Fruit fly (Drosophila melanogaster): Measurements from ENCODE around the gene CG44325.

Gene CG44325

dm6 chrX:9118961-9119633, 40.8 kb upstream of the CG44325 start (continued):
- no peak for TF ChIP-seq CG34224 (GFP tag; IDR thresholded peaks at IDR 0.05; ENCODE audit: partially characterized antibody)
- TF ChIP-seq sug (tag; optimal IDR thresholded peaks at IDR 0.05): peak; percentile 12
- no peak for TF ChIP-seq CG16863 (GFP tag; optimal IDR thresholded peaks at IDR 0.05)
- TF ChIP-seq C15 (GFP tag; IDR thresholded peaks at IDR 0.05): no peak
- TF ChIP-seq CG17829 (tag; optimal IDR thresholded peaks at IDR 0.05): peak; percentile 22
- no peak for TF ChIP-seq ftz-f1 (GFP tag; optimal IDR thresholded peaks at IDR 0.05)
- no peak for TF ChIP-seq pan (optimal IDR thresholded peaks at IDR 0.05)
- TF ChIP-seq pan (GFP tag; optimal IDR thresholded peaks at IDR 0.05 in 1 of 2, IDR thresholded peaks at IDR 0.05 in 1 of 2): no peak
- no peak for TF ChIP-seq CG2875 (GFP tag; optimal IDR thresholded peaks at IDR 0.05)
- no peak for TF ChIP-seq otp (GFP tag; IDR thresholded peaks at IDR 0.05)
- no peak for TF ChIP-seq CG11398 (GFP tag; optimal IDR thresholded peaks at IDR 0.05)
- no peak for TF ChIP-seq gt (GFP tag; IDR thresholded peaks at IDR 0.05)
- TF ChIP-seq Jarid2 (GFP tag; optimal IDR thresholded peaks at IDR 0.05): no peak
- peak in 1 of 2 experiments; percentile 6 for TF ChIP-seq chif (GFP tag; optimal IDR thresholded peaks at IDR 0.05)
- TF ChIP-seq pros (GFP tag; optimal IDR thresholded peaks at IDR 0.05): no peak
- TF ChIP-seq CG4617 (GFP tag; optimal IDR thresholded peaks at IDR 0.05; ENCODE audit: borderline replicate concordance): no peak
- TF ChIP-seq caup (GFP tag; optimal IDR thresholded peaks at IDR 0.05; ENCODE audit: severe bottlenecking): no peak
- TF ChIP-seq CG10366 (GFP tag; IDR thresholded peaks at IDR 0.05): no peak
- TF ChIP-seq grn (GFP tag; optimal IDR thresholded peaks at IDR 0.05): no peak
- TF ChIP-seq Mad (GFP tag; optimal IDR thresholded peaks at IDR 0.05): no peak
- no peak for TF ChIP-seq Hmx (GFP tag; optimal IDR thresholded peaks at IDR 0.05)
- TF ChIP-seq Ptx1 (GFP tag; IDR thresholded peaks at IDR 0.05): peak; percentile 53
- no peak for TF ChIP-seq CG1647 (GFP tag; optimal IDR thresholded peaks at IDR 0.05)
- no peak for TF ChIP-seq CG12299 (tag; optimal IDR thresholded peaks at IDR 0.05)
- TF ChIP-seq bab2 (GFP tag; optimal IDR thresholded peaks at IDR 0.05): no peak
- TF ChIP-seq CG3838 (GFP tag; optimal IDR thresholded peaks at IDR 0.05): no peak
- no peak for TF ChIP-seq CG17328 (GFP tag; IDR thresholded peaks at IDR 0.05)
- no peak for TF ChIP-seq CG1832 (GFP tag; optimal IDR thresholded peaks at IDR 0.05)
- TF ChIP-seq ranshi (GFP tag; IDR thresholded peaks at IDR 0.05): 0 out of 2 replicates have a peak, but pooled peaks have one; percentile 13
- TF ChIP-seq dpn (GFP tag; optimal IDR thresholded peaks at IDR 0.05): peak in 1 of 2 experiments; percentile 35
- no peak for TF ChIP-seq CG7556 (GFP tag; optimal IDR thresholded peaks at IDR 0.05)
- no peak for TF ChIP-seq HLH4C (GFP tag; IDR thresholded peaks at IDR 0.05; ENCODE audit: partially characterized antibody)
- no peak for TF ChIP-seq org-1 (GFP tag; optimal IDR thresholded peaks at IDR 0.05)
- no peak for TF ChIP-seq CG5245 (GFP tag; optimal IDR thresholded peaks at IDR 0.05)
- no peak for TF ChIP-seq CG15269 (tag; optimal IDR thresholded peaks at IDR 0.05)
- TF ChIP-seq jumu (GFP tag; optimal IDR thresholded peaks at IDR 0.05): no peak
- peak; percentile 46 for TF ChIP-seq pnt (GFP tag; optimal IDR thresholded peaks at IDR 0.05)
- peak; percentile 26 for TF ChIP-seq CG9727 (GFP tag; optimal IDR thresholded peaks at IDR 0.05)
- TF ChIP-seq CG2120 (GFP tag; optimal IDR thresholded peaks at IDR 0.05): no peak
- TF ChIP-seq BtbVII (GFP tag; optimal IDR thresholded peaks at IDR 0.05): peak; percentile 37
- TF ChIP-seq sna (GFP tag; IDR thresholded peaks at IDR 0.05; ENCODE audit: partially characterized antibody): no peak
- TF ChIP-seq dysf (GFP tag; IDR thresholded peaks at IDR 0.05): peak; percentile 41; the same call in 2 of the 3 replicates
- no peak for TF ChIP-seq seq (GFP tag; IDR thresholded peaks at IDR 0.05)
- no peak for TF ChIP-seq hth (optimal IDR thresholded peaks at IDR 0.05)
- TF ChIP-seq CG14050 (GFP tag; IDR thresholded peaks at IDR 0.05): no peak
- TF ChIP-seq CG31441 (GFP tag; IDR thresholded peaks at IDR 0.05): no peak
- TF ChIP-seq Sox100B (GFP tag; optimal IDR thresholded peaks at IDR 0.05): peak; percentile 55
- TF ChIP-seq bcd (GFP tag; optimal IDR thresholded peaks at IDR 0.05): peak; percentile 47
- TF ChIP-seq fu2 (GFP tag; optimal IDR thresholded peaks at IDR 0.05): no peak
- no peak for TF ChIP-seq CG10543 (GFP tag; optimal IDR thresholded peaks at IDR 0.05)
- no peak for TF ChIP-seq CG18476 (GFP tag; optimal IDR thresholded peaks at IDR 0.05)

All from whole organism, embryonic.